Worm (Caenorhabditis elegans) whole organism, early embryonic: ENCODE results near the gene faah-4.

Experiments used
- B0310.2 ChIP-seq: sonication (generic microtip); optimal IDR thresholded peaks from 2 replicates; lab custom pipeline; 2016; ENCODE audit warnings: mild to moderate bottlenecking, missing genetic modification characterization, missing compliant biosample characterization
- ama-1 ChIP-seq: fragments of 150-350 bp; optimal IDR thresholded peaks from 2 replicates; lab custom pipeline; 2014
- ets-7 ChIP-seq: sonication (generic microtip); optimal IDR thresholded peaks from 2 replicates; lab custom pipeline; 2016; ENCODE audit warnings: missing genotype, missing genetic modification characterization, missing compliant biosample characterization
- hmbx-1 ChIP-seq: sonication (generic microtip); optimal IDR thresholded peaks from 2 replicates; lab custom pipeline; 2016; ENCODE audit warnings: mild to moderate bottlenecking, missing genetic modification characterization, missing compliant biosample characterization
- hmg-4 ChIP-seq: fragments of 200-800 bp; sonication (Bioruptor generic); optimal IDR thresholded peaks from 2 replicates; lab custom pipeline; 2018; ENCODE audit warnings: mild to moderate bottlenecking, missing genetic modification characterization, missing compliant biosample characterization
- pes-1 ChIP-seq: fragments of 200-800 bp; sonication (Bioruptor generic); IDR thresholded peaks from 2 replicates; pipeline ENCODE4 v1.3.6; 2022; ENCODE audit warnings: missing genetic modification reagents, missing genetic modification characterization, missing compliant biosample characterization
- sea-1 ChIP-seq: fragments of 200-800 bp; sonication (Bioruptor generic); conservative IDR thresholded peaks from 2 replicates; pipeline ENCODE4 v1.3.6; 2022; ENCODE audit warnings: missing genetic modification characterization, missing compliant biosample characterization
- tra-4 ChIP-seq: sonication (generic microtip); optimal IDR thresholded peaks from 2 replicates; lab custom pipeline; 2017; ENCODE audit warnings: missing genetic modification characterization, missing compliant biosample characterization

ce11 chrIII:11931960-11932359, 22.3 kb upstream of the faah-4 start:
- no peak for TF ChIP-seq pes-1 (GFP tag; lab: Robert Waterston, UW)
- no peak for TF ChIP-seq ets-7 (tag; lab: Kevin White, UChicago)
- no peak for TF ChIP-seq B0310.2
- no peak for TF ChIP-seq tra-4
- TF ChIP-seq hmg-4 (GFP tag; lab: Kevin White, UChicago), result no peak
- TF ChIP-seq sea-1 (GFP tag; lab: Robert Waterston, UW), result peak; percentile 48; the same call in 1 of the 2 replicates
- no peak for TF ChIP-seq ama-1
- no peak for TF ChIP-seq hmbx-1 (tag; lab: Kevin White, UChicago)
